Fruit fly (Drosophila melanogaster) whole organism, prepupa: ENCODE results near the gene mei-P26.

Source experiments
- CG10631 ChIP-seq: fragments of 200-800 bp; sonication (Bioruptor generic); optimal IDR thresholded peaks from 2 replicates; lab custom pipeline; 2016; ENCODE audit warnings: missing biosample characterization, missing genetic modification characterization
- CG10669 ChIP-seq: fragments of 200-800 bp; sonication (Bioruptor generic); optimal IDR thresholded peaks from 3 replicates; lab custom pipeline; 2018; ENCODE audit warnings: missing biosample characterization, mild to moderate bottlenecking, missing genetic modification characterization, moderate library complexity
- CG15336 ChIP-seq: fragments of 200-800 bp; sonication (Bioruptor generic); IDR thresholded peaks from 2 replicates; pipeline ENCODE4 v1.3.6; 2022; ENCODE audit warnings: missing biosample characterization, missing genetic modification characterization
- CG1621 ChIP-seq: fragments of 200-800 bp; sonication (Bioruptor generic); optimal IDR thresholded peaks from 3 replicates; lab custom pipeline; 2018; ENCODE audit warnings: missing biosample characterization, mild to moderate bottlenecking, missing genetic modification characterization
- CG3032 ChIP-seq: fragments of 200-800 bp; optimal IDR thresholded peaks from 2 replicates; lab custom pipeline; 2019; ENCODE audit warnings: missing biosample characterization, mild to moderate bottlenecking, missing genetic modification characterization, moderate library complexity
- CG31627 ChIP-seq: fragments of 200-800 bp; sonication (Bioruptor generic); optimal IDR thresholded peaks from 3 replicates; lab custom pipeline; 2016; ENCODE audit warnings: missing biosample characterization, missing genetic modification characterization
- CG32006 ChIP-seq: fragments of 200-800 bp; sonication (Bioruptor generic); optimal IDR thresholded peaks from 3 replicates; lab custom pipeline; 2017; ENCODE audit warnings: missing biosample characterization, mild to moderate bottlenecking, missing genetic modification characterization
- CG34406 ChIP-seq: fragments of 200-800 bp; sonication (Bioruptor generic); optimal IDR thresholded peaks from 3 replicates; lab custom pipeline; 2016; ENCODE audit warnings: missing biosample characterization, missing genetic modification characterization
- CG3919 ChIP-seq: fragments of 200-800 bp; sonication (Bioruptor generic); optimal IDR thresholded peaks from 3 replicates; lab custom pipeline; 2016; ENCODE audit warnings: missing biosample characterization, missing genetic modification characterization
- CG4318 ChIP-seq: fragments of 200-800 bp; sonication (Bioruptor generic); optimal IDR thresholded peaks from 3 replicates; lab custom pipeline; 2017; ENCODE audit warnings: missing biosample characterization, mild to moderate bottlenecking, missing genetic modification characterization
- CG6163 ChIP-seq: fragments of 200-800 bp; sonication (Bioruptor generic); IDR thresholded peaks from 3 replicates; pipeline ENCODE4 v1.3.6; 2022; ENCODE audit warnings: missing biosample characterization, missing genetic modification characterization
- CG6276 ChIP-seq: fragments of 200-800 bp; sonication (Bioruptor generic); optimal IDR thresholded peaks from 2 replicates; lab custom pipeline; 2017; ENCODE audit warnings: missing biosample characterization, mild to moderate bottlenecking, missing genetic modification characterization
- CG6792 ChIP-seq: fragments of 200-800 bp; sonication (Bioruptor generic); optimal IDR thresholded peaks from 3 replicates; lab custom pipeline; 2016; ENCODE audit warnings: missing biosample characterization, missing genetic modification characterization
- CG6854 ChIP-seq: fragments of 200-800 bp; sonication (Bioruptor generic); optimal IDR thresholded peaks from 2 replicates; lab custom pipeline; 2017; ENCODE audit warnings: missing biosample characterization, mild to moderate bottlenecking, missing genetic modification characterization
- CG8119 ChIP-seq: fragments of 200-800 bp; sonication (Bioruptor generic); IDR thresholded peaks from 3 replicates; pipeline ENCODE4 v1.3.6; 2022; ENCODE audit warnings: missing biosample characterization, missing genetic modification characterization
- CG8319 ChIP-seq: fragments of 200-800 bp; sonication (Bioruptor generic); optimal IDR thresholded peaks from 3 replicates; lab custom pipeline; 2016; ENCODE audit warnings: missing biosample characterization, missing genetic modification characterization
- CG8632 ChIP-seq: fragments of 200-800 bp; sonication (Bioruptor generic); optimal IDR thresholded peaks from 3 replicates; lab custom pipeline; 2016; ENCODE audit warnings: missing biosample characterization, missing genetic modification characterization
- CG9139 ChIP-seq: fragments of 200-800 bp; sonication (Bioruptor generic); optimal IDR thresholded peaks from 3 replicates; lab custom pipeline; 2017; ENCODE audit warnings: missing biosample characterization, mild to moderate bottlenecking, missing genetic modification characterization
- Eip78C ChIP-seq: fragments of 200-800 bp; sonication (Bioruptor generic); peaks from one replicate; lab custom pipeline; 2016; ENCODE audit warnings: missing biosample characterization, missing genetic modification characterization
- Ets21C ChIP-seq: fragments of 200-800 bp; sonication (Bioruptor generic); optimal IDR thresholded peaks from 3 replicates; lab custom pipeline; 2016; ENCODE audit warnings: missing biosample characterization, missing genetic modification characterization
- Ets96B ChIP-seq: fragments of 200-800 bp; optimal IDR thresholded peaks from 2 replicates; lab custom pipeline; 2019; ENCODE audit warnings: missing biosample characterization, mild to moderate bottlenecking, missing genetic modification characterization, moderate library complexity
- Gug ChIP-seq: fragments of 200-800 bp; sonication (Bioruptor generic); IDR thresholded peaks from 2 replicates; pipeline ENCODE4 v1.3.6; 2022; ENCODE audit warnings: missing biosample characterization, missing genetic modification characterization
- Hr39 ChIP-seq: fragments of 200-800 bp; sonication (Bioruptor generic); optimal IDR thresholded peaks from 2 replicates; lab custom pipeline; 2016; ENCODE audit warnings: missing biosample characterization, missing genetic modification characterization
- Hr4 ChIP-seq: fragments of 200-800 bp; sonication (Bioruptor generic); optimal IDR thresholded peaks from 3 replicates; lab custom pipeline; 2016; ENCODE audit warnings: missing biosample characterization, missing genetic modification characterization
- Lpt ChIP-seq: fragments of 200-800 bp; sonication (Bioruptor generic); optimal IDR thresholded peaks from 3 replicates; lab custom pipeline; 2016; ENCODE audit warnings: missing biosample characterization, missing genetic modification characterization
- Met ChIP-seq: fragments of 200-800 bp; sonication (Bioruptor generic); optimal IDR thresholded peaks from 3 replicates; lab custom pipeline; 2016; ENCODE audit warnings: missing biosample characterization, missing genetic modification characterization
- OdsH ChIP-seq: fragments of 200-800 bp; sonication (Bioruptor generic); optimal IDR thresholded peaks from 3 replicates; lab custom pipeline; 2016; ENCODE audit warnings: missing biosample characterization, missing genetic modification characterization
- Smox ChIP-seq: fragments of 200-800 bp; sonication (Bioruptor generic); optimal IDR thresholded peaks from 3 replicates; lab custom pipeline; 2016; ENCODE audit warnings: missing biosample characterization, missing genetic modification characterization
- Sox14 ChIP-seq: fragments of 200-800 bp; sonication (Bioruptor generic); optimal IDR thresholded peaks from 3 replicates; lab custom pipeline; 2016; ENCODE audit warnings: missing biosample characterization, missing genetic modification characterization
- acj6 ChIP-seq: fragments of 200-800 bp; sonication (Bioruptor generic); optimal IDR thresholded peaks from 3 replicates; lab custom pipeline; 2016; ENCODE audit warnings: missing biosample characterization, missing genetic modification characterization
- cyc ChIP-seq: fragments of 200-800 bp; sonication (Bioruptor generic); optimal IDR thresholded peaks from 3 replicates; lab custom pipeline; 2016; ENCODE audit warnings: missing biosample characterization, missing genetic modification characterization
- dac ChIP-seq: fragments of 200-800 bp; sonication (Bioruptor generic); optimal IDR thresholded peaks from 2 replicates; lab custom pipeline; 2017; ENCODE audit warnings: missing biosample characterization, mild to moderate bottlenecking, missing genetic modification characterization
- dsx ChIP-seq: fragments of 200-800 bp; optimal IDR thresholded peaks from 3 replicates; lab custom pipeline; 2019; ENCODE audit warnings: missing biosample characterization, mild to moderate bottlenecking, missing genetic modification characterization, moderate library complexity; ENCODE audit not compliant: poor library complexity, severe bottlenecking
- eg ChIP-seq: fragments of 200-800 bp; sonication (Bioruptor generic); IDR thresholded peaks from 3 replicates; pipeline ENCODE4 v1.3.6; 2022; ENCODE audit warnings: missing biosample characterization, missing genetic modification characterization
- esn ChIP-seq: fragments of 200-800 bp; sonication (Bioruptor generic); optimal IDR thresholded peaks from 2 replicates; lab custom pipeline; 2016; ENCODE audit warnings: missing biosample characterization, mild to moderate bottlenecking, missing genetic modification characterization, moderate library complexity
- fd59A ChIP-seq: fragments of 200-800 bp; sonication (Bioruptor generic); optimal IDR thresholded peaks from 2 replicates; lab custom pipeline; 2017; ENCODE audit warnings: missing biosample characterization, mild to moderate bottlenecking, missing genetic modification characterization, missing genetic modification reagents
- fkh ChIP-seq: fragments of 200-800 bp; sonication (Bioruptor generic); optimal IDR thresholded peaks from 3 replicates; lab custom pipeline; 2017; ENCODE audit warnings: missing biosample characterization, mild to moderate bottlenecking, missing genetic modification characterization, moderate library complexity
- lz ChIP-seq: fragments of 200-800 bp; sonication (Bioruptor generic); optimal IDR thresholded peaks from 3 replicates; lab custom pipeline; 2016; ENCODE audit warnings: missing biosample characterization, missing genetic modification characterization
- net ChIP-seq: fragments of 200-800 bp; sonication (Bioruptor generic); optimal IDR thresholded peaks from 3 replicates; lab custom pipeline; 2016; ENCODE audit warnings: missing biosample characterization, missing genetic modification characterization
- pdm3 ChIP-seq: fragments of 200-800 bp; sonication (Bioruptor generic); optimal IDR thresholded peaks from 3 replicates; lab custom pipeline; 2016; ENCODE audit warnings: missing biosample characterization, missing genetic modification characterization
- salr ChIP-seq, 2 experiments: fragments of 200-800 bp; sonication (Bioruptor generic); optimal IDR thresholded peaks; 3 replicates each; lab custom pipeline; 2016 to 2018; ENCODE audit warnings: missing biosample characterization in 2 of 2, missing genetic modification characterization in 2 of 2, mild to moderate bottlenecking in 1 of 2
- spab ChIP-seq: fragments of 200-800 bp; sonication (Bioruptor generic); optimal IDR thresholded peaks from 2 replicates; lab custom pipeline; 2017; ENCODE audit warnings: missing biosample characterization, mild to moderate bottlenecking, missing genetic modification characterization, missing genetic modification reagents
- svp ChIP-seq: fragments of 200-800 bp; sonication (Bioruptor generic); peaks from one replicate; lab custom pipeline; 2016; ENCODE audit warnings: missing biosample characterization, missing genetic modification characterization
- vri ChIP-seq: fragments of 200-800 bp; sonication (Bioruptor generic); optimal IDR thresholded peaks from 3 replicates; lab custom pipeline; 2016; ENCODE audit warnings: missing biosample characterization, mild to moderate bottlenecking, missing genetic modification characterization

The mei-P26 gene

DNA sequence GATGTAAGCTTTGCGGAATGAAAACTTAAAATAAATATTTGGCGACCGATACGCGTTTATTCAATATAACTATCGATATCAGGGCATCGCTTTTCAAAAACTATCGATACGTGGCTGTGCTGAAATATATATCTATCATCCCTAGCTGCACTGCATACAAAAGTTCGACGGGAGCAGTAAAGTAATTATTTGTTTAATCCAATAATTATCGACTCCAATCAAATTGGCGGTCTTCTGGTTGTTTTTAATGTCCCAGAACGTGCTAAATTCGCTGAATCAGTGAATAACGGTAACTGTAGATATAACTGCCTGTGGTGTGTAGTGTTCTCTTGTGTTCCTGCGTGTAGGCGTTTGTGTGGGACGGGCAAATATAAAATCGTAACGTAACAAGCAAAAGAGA is at the start of gene mei-P26:
Gene mei-P26 (plus strand): TSS at position 146 of the 400 bp plus-strand sequence.
- TF ChIP-seq CG34406 (GFP tag; lab: Kevin White, UChicago) (no peak), lz (GFP tag; lab: Kevin White, UChicago) (no peak), CG3919 (no peak), CG15336 (peak; percentile 34; the same call in 1 of the 2 replicates), spab (no peak), salr (GFP tag; optimal IDR thresholded peaks at IDR 0.05; lab: Kevin White, UChicago) (no peak), Ets21C (no peak), CG10669 (GFP tag; lab: Kevin White, UChicago) (no peak), CG9139 (GFP tag; lab: Kevin White, UChicago) (no peak), cyc (GFP tag; lab: Kevin White, UChicago) (no peak), Smox (GFP tag; lab: Kevin White, UChicago) (no peak), dsx (GFP tag; lab: Kevin White, UChicago) (peak; percentile 3), OdsH (GFP tag; lab: Kevin White, UChicago) (no peak), CG1621 (tag; lab: Kevin White, UChicago) (no peak), CG10631 (no peak), CG6163 (GFP tag; lab: Robert Waterston, UW) (peak; percentile 55; the same call in 1 of the 3 replicates), svp (GFP tag; lab: Kevin White, UChicago) (no peak), Eip78C (GFP tag; lab: Kevin White, UChicago) (peak; percentile 77), Met (GFP tag; lab: Kevin White, UChicago) (no peak), CG3032 (no peak), Ets96B (tag; lab: Kevin White, UChicago) (no peak), CG6276 (GFP tag; lab: Kevin White, UChicago) (no peak), Gug (GFP tag; lab: Robert Waterston, UW) (no peak), eg (no peak), CG32006 (GFP tag; lab: Kevin White, UChicago) (no peak), CG6854 (GFP tag; lab: Kevin White, UChicago) (peak; percentile 44), fd59A (GFP tag; lab: Kevin White, UChicago) (no peak), net (GFP tag; lab: Kevin White, UChicago) (no peak), esn (GFP tag; lab: Kevin White, UChicago) (peak; percentile 34), CG31627 (GFP tag; lab: Kevin White, UChicago) (no peak), Lpt (GFP tag; lab: Kevin White, UChicago) (no peak), acj6 (GFP tag; lab: Kevin White, UChicago) (no peak), fkh (GFP tag; lab: Kevin White, UChicago) (peak; percentile 61), Sox14 (peak; percentile 6), CG6792 (GFP tag; lab: Kevin White, UChicago) (no peak), CG8319 (GFP tag; lab: Kevin White, UChicago) (no peak), Hr39 (GFP tag; lab: Kevin White, UChicago) (no peak), CG8119 (GFP tag; lab: Robert Waterston, UW) (no peak), vri (GFP tag; lab: Kevin White, UChicago) (peak; percentile 34), CG4318 (GFP tag; lab: Kevin White, UChicago) (no peak), dac (GFP tag; lab: Kevin White, UChicago) (no peak), Hr4 (GFP tag; lab: Kevin White, UChicago) (no peak), CG8632 (GFP tag; lab: Kevin White, UChicago) (no peak), pdm3 (no peak)
